Worm (Caenorhabditis elegans) whole organism, L4/young adult: ENCODE data around the gene ard-1.
A peak's percentile ranks its signal among the peaks of the same experiment; 100 is the strongest.

ENCODE experiments used
- W03F9.2 ChIP-seq: fragments of 150-350 bp; optimal IDR thresholded peaks from 2 replicates; lab custom pipeline; 2014; ENCODE audit warnings: missing biosample characterization, missing genetic modification characterization
- dao-5 ChIP-seq: sonication (generic microtip); optimal IDR thresholded peaks from 2 replicates; lab custom pipeline; 2016; ENCODE audit warnings: missing genotype, missing genetic modification characterization, moderate library complexity, missing compliant biosample characterization
- him-1 ChIP-seq: sonication (generic microtip); optimal IDR thresholded peaks from 2 replicates; lab custom pipeline; 2016; ENCODE audit warnings: missing genotype, missing genetic modification reagents, missing genetic modification characterization, missing compliant biosample characterization

DNA sequence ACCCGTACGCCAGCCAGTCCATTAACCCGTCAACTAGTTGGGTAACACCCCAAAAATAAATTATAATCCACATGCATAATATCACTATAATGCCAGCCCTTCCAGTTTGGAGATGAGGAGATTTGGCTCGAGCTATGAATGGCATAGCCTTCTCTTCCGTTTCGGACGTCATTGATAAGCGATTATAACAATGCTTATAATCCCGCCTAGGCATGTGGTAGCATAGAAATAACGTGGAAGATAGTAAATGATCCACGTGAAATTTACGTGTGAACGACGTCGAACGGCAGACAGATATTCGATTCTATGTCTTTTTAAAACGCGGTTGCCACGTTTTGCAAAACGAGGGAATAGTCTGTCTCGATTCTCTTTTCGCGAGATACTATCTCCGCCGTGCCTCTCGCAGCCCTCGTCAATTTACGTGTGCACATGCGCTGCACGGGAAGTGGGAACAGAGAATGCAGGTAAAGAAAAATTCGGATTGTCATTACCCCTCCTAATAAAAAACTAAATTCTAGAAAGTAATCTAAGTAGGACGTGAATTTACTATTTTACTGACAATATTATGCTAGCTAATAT, 17.8 kb downstream of the ard-1 start:
- TF ChIP-seq him-1 (tag; lab: Kevin White, UChicago), result no peak
- TF ChIP-seq dao-5 (tag; lab: Kevin White, UChicago), result no peak
- peak; percentile 26 for TF ChIP-seq W03F9.2 (tag; lab: Kevin White, UChicago)
